Worm (Caenorhabditis elegans) whole organism, young adult: Measurements from ENCODE around the gene pqn-74.
A peak's percentile ranks its signal among the peaks of the same experiment; 100 is the strongest.

Experiments
- B0261.1 ChIP-seq: sonication (generic microtip); optimal IDR thresholded peaks from 2 replicates; lab custom pipeline; 2016; ENCODE audit warnings: mild to moderate bottlenecking, missing genetic modification characterization, moderate library complexity, missing compliant biosample characterization
- B0336.3 ChIP-seq: fragments of 200-800 bp; sonication (Bioruptor generic); IDR thresholded peaks from 2 replicates; pipeline ENCODE4 v1.3.6; 2022; ENCODE audit warnings: missing genetic modification characterization, missing compliant biosample characterization
- C17E4.6 ChIP-seq: fragments of 200-800 bp; sonication (Bioruptor generic); IDR thresholded peaks from 2 replicates; pipeline ENCODE4 v1.3.6; 2022; ENCODE audit warnings: missing genetic modification reagents, missing genetic modification characterization, missing compliant biosample characterization
- F33H1.4 ChIP-seq: fragments of 200-800 bp; sonication (Bioruptor generic); IDR thresholded peaks from 2 replicates; pipeline ENCODE4 v1.3.6; 2022; ENCODE audit warnings: missing genetic modification reagents, missing genetic modification characterization, missing compliant biosample characterization
- F49E8.2 ChIP-seq: sonication (generic microtip); optimal IDR thresholded peaks from 3 replicates; lab custom pipeline; 2017; ENCODE audit warnings: missing genetic modification characterization, mild to moderate bottlenecking, missing compliant biosample characterization, antibody characterized with exemption, moderate library complexity; ENCODE audit not compliant: insufficient read depth
- F52B5.7 ChIP-seq: sonication (generic microtip); optimal IDR thresholded peaks from 2 replicates; lab custom pipeline; 2016; ENCODE audit warnings: mild to moderate bottlenecking, missing genetic modification characterization, missing compliant biosample characterization
- Y53G8AR.9 ChIP-seq: fragments of 200-800 bp; sonication (Bioruptor generic); conservative IDR thresholded peaks from 2 replicates; pipeline ENCODE4 v1.3.6; 2022; ENCODE audit warnings: missing genetic modification reagents, missing genetic modification characterization, missing compliant biosample characterization
- ama-1 ChIP-seq, 3 experiments: fragments of 150-350 bp in 1 of 3; sonication (generic microtip) in 2 of 3; optimal IDR thresholded peaks; 2 replicates each; lab custom pipeline; 2014 to 2018; ENCODE audit warnings: missing biosample characterization in 2 of 3, missing genetic modification characterization in 2 of 3, missing genetic modification reagents in 2 of 3
- attf-6 ChIP-seq: fragments of 200-800 bp; sonication (Bioruptor generic); IDR thresholded peaks from 2 replicates; pipeline ENCODE4 v1.3.6; 2022; ENCODE audit warnings: missing genetic modification reagents, missing genetic modification characterization, missing compliant biosample characterization
- bed-2 ChIP-seq: fragments of 200-800 bp; sonication (Bioruptor generic); IDR thresholded peaks from 2 replicates; pipeline ENCODE4 v1.3.6; 2022; ENCODE audit warnings: missing genetic modification reagents, missing genetic modification characterization, missing compliant biosample characterization
- cebp-2 ChIP-seq: fragments of 200-800 bp; sonication (Bioruptor generic); IDR thresholded peaks from 2 replicates; pipeline ENCODE4 v1.3.6; 2022; ENCODE audit warnings: missing genetic modification characterization, missing compliant biosample characterization
- ceh-58 ChIP-seq: fragments of 200-800 bp; sonication (Bioruptor generic); IDR thresholded peaks from 2 replicates; pipeline ENCODE4 v1.3.6; 2022; ENCODE audit warnings: missing genetic modification characterization, missing compliant biosample characterization
- chd-7 ChIP-seq: sonication (generic microtip); optimal IDR thresholded peaks from 2 replicates; lab custom pipeline; 2016; ENCODE audit warnings: mild to moderate bottlenecking, missing genetic modification characterization, moderate library complexity, missing compliant biosample characterization
- die-1 ChIP-seq: sonication (generic microtip); optimal IDR thresholded peaks from 2 replicates; lab custom pipeline; 2016; ENCODE audit warnings: missing genotype, mild to moderate bottlenecking, missing genetic modification characterization, missing compliant biosample characterization
- dox-1 ChIP-seq: fragments of 200-800 bp; sonication (Bioruptor generic); IDR thresholded peaks from 2 replicates; pipeline ENCODE4 v1.3.6; 2022; ENCODE audit warnings: missing genetic modification reagents, missing genetic modification characterization, missing compliant biosample characterization
- egl-18 ChIP-seq: fragments of 200-800 bp; sonication (Bioruptor generic); IDR thresholded peaks from 2 replicates; pipeline ENCODE4 v1.3.6; 2022; ENCODE audit warnings: missing genetic modification reagents, missing genetic modification characterization, missing compliant biosample characterization
- ekl-4 ChIP-seq: fragments of 200-800 bp; sonication (Bioruptor generic); IDR thresholded peaks from 2 replicates; pipeline ENCODE4 v1.3.6; 2022; ENCODE audit warnings: missing genetic modification reagents, missing genetic modification characterization, missing compliant biosample characterization
- gei-17 ChIP-seq: fragments of 200-800 bp; sonication (Bioruptor generic); optimal IDR thresholded peaks from 2 replicates; lab custom pipeline; 2018; ENCODE audit warnings: mild to moderate bottlenecking, missing genetic modification characterization, missing compliant biosample characterization
- him-1 ChIP-seq: sonication (generic microtip); optimal IDR thresholded peaks from 2 replicates; lab custom pipeline; 2016; ENCODE audit warnings: missing genotype, missing genetic modification reagents, missing genetic modification characterization, missing compliant biosample characterization
- hmg-1.2 ChIP-seq: fragments of 200-800 bp; sonication (Bioruptor generic); IDR thresholded peaks from 2 replicates; pipeline ENCODE4 v1.3.6; 2022; ENCODE audit warnings: missing genetic modification reagents, missing genetic modification characterization, missing compliant biosample characterization
- hmg-20 ChIP-seq: fragments of 200-800 bp; sonication (Bioruptor generic); IDR thresholded peaks from 2 replicates; pipeline ENCODE4 v1.3.6; 2022; ENCODE audit warnings: missing genetic modification reagents, missing genetic modification characterization, missing compliant biosample characterization
- hrde-1 ChIP-seq: sonication (generic microtip); optimal IDR thresholded peaks from 2 replicates; lab custom pipeline; 2016; ENCODE audit warnings: missing genetic modification characterization, mild to moderate bottlenecking, missing compliant biosample characterization, moderate library complexity, missing genotype, missing genetic modification reagents, borderline replicate concordance
- hsf-1 ChIP-seq: fragments of 200-800 bp; sonication (Bioruptor generic); IDR thresholded peaks from 2 replicates; pipeline ENCODE4 v1.3.6; 2022; ENCODE audit warnings: missing genetic modification reagents, missing genetic modification characterization, missing compliant biosample characterization
- lag-1 ChIP-seq: fragments of 200-800 bp; sonication (Bioruptor generic); IDR thresholded peaks from 2 replicates; pipeline ENCODE4 v1.3.6; 2022; ENCODE audit warnings: missing genetic modification reagents, missing genetic modification characterization, missing compliant biosample characterization
- lin-40 ChIP-seq: sonication (generic microtip); optimal IDR thresholded peaks from 2 replicates; lab custom pipeline; 2016; ENCODE audit warnings: missing genetic modification characterization, mild to moderate bottlenecking, missing compliant biosample characterization, missing genotype, missing genetic modification reagents
- lsl-1 ChIP-seq: fragments of 200-800 bp; sonication (Bioruptor generic); optimal IDR thresholded peaks from 2 replicates; lab custom pipeline; 2018; ENCODE audit warnings: mild to moderate bottlenecking, missing genetic modification characterization, moderate library complexity, missing compliant biosample characterization
- madf-3 ChIP-seq: fragments of 200-800 bp; sonication (Bioruptor generic); IDR thresholded peaks from 2 replicates; pipeline ENCODE4 v1.3.6; 2022; ENCODE audit warnings: missing genetic modification reagents, missing genetic modification characterization, missing compliant biosample characterization
- mcd-1 ChIP-seq: fragments of 200-800 bp; sonication (Bioruptor generic); IDR thresholded peaks from 2 replicates; pipeline ENCODE4 v1.3.6; 2022; ENCODE audit warnings: missing genetic modification reagents, missing genetic modification characterization, missing compliant biosample characterization
- mel-28 ChIP-seq: sonication (generic microtip); optimal IDR thresholded peaks from 2 replicates; lab custom pipeline; 2016; ENCODE audit warnings: borderline replicate concordance, mild to moderate bottlenecking, missing genetic modification characterization, missing compliant biosample characterization
- mxl-1 ChIP-seq: sonication (generic microtip); optimal IDR thresholded peaks from 2 replicates; lab custom pipeline; 2016; ENCODE audit warnings: missing genetic modification characterization, missing compliant biosample characterization
- nfyb-1 ChIP-seq: fragments of 200-800 bp; sonication (Bioruptor generic); IDR thresholded peaks from 2 replicates; pipeline ENCODE4 v1.3.6; 2022; ENCODE audit warnings: missing genetic modification reagents, missing genetic modification characterization, missing compliant biosample characterization
- nhr-179 ChIP-seq: sonication (generic microtip); optimal IDR thresholded peaks from 2 replicates; lab custom pipeline; 2016; ENCODE audit warnings: mild to moderate bottlenecking, missing genetic modification characterization, missing compliant biosample characterization
- pbrm-1 ChIP-seq: fragments of 200-800 bp; sonication (Bioruptor generic); IDR thresholded peaks from 2 replicates; pipeline ENCODE4 v1.3.6; 2022; ENCODE audit warnings: missing genetic modification reagents, missing genetic modification characterization, missing compliant biosample characterization
- pha-4 ChIP-seq: fragments of 150-350 bp; sonication (generic microtip); optimal IDR thresholded peaks from 2 replicates; lab custom pipeline; 2014; ENCODE audit warnings: missing biosample characterization, missing genetic modification reagents, missing genetic modification characterization
- rcor-1 ChIP-seq: fragments of 200-800 bp; sonication (Bioruptor generic); IDR thresholded peaks from 2 replicates; pipeline ENCODE4 v1.3.6; 2022; ENCODE audit warnings: missing genetic modification reagents, missing genetic modification characterization, missing compliant biosample characterization
- rpc-1 ChIP-seq, 2 experiments: fragments of 150-350 bp in 1 of 2; sonication (generic microtip) in 1 of 2; optimal IDR thresholded peaks; 2 replicates each; lab custom pipeline; 2014 to 2018; ENCODE audit warnings: missing biosample characterization in 1 of 2, missing genetic modification characterization in 1 of 2, missing genetic modification reagents in 1 of 2, missing genotype in 1 of 2
- sdz-38 ChIP-seq: sonication (generic microtip); optimal IDR thresholded peaks from 2 replicates; lab custom pipeline; 2016; ENCODE audit warnings: missing genotype, missing genetic modification characterization, missing compliant biosample characterization
- snpc-4 ChIP-seq, 5 experiments: fragments of 150-350 bp in 1 of 5; sonication (generic microtip) in 4 of 5; optimal IDR thresholded peaks; 2 replicates each; lab custom pipeline; 2014 to 2018; ENCODE audit warnings: missing genetic modification characterization in 5 of 5, missing biosample characterization in 3 of 5, antibody characterized with exemption in 2 of 5, mild to moderate bottlenecking in 2 of 5, missing compliant biosample characterization in 2 of 5, missing genotype in 2 of 5, moderate library complexity in 2 of 5, missing genetic modification reagents in 1 of 5
- tbp1 ChIP-seq: fragments of 200-800 bp; sonication (Bioruptor generic); optimal IDR thresholded peaks from 2 replicates; lab custom pipeline; 2018; ENCODE audit warnings: mild to moderate bottlenecking, missing genetic modification characterization, missing compliant biosample characterization
- tbx-9 ChIP-seq: sonication (generic microtip); optimal IDR thresholded peaks from 2 replicates; lab custom pipeline; 2016; ENCODE audit warnings: borderline replicate concordance, missing genetic modification characterization, inconsistent platforms, missing compliant biosample characterization
- xnd-1 ChIP-seq: sonication (generic microtip); optimal IDR thresholded peaks from 2 replicates; lab custom pipeline; 2016; ENCODE audit warnings: missing genotype, missing genetic modification reagents, missing genetic modification characterization, missing compliant biosample characterization
- zfh-2 ChIP-seq: fragments of 200-800 bp; sonication (Bioruptor generic); conservative IDR thresholded peaks from 2 replicates; pipeline ENCODE4 v1.3.6; 2022; ENCODE audit warnings: missing genetic modification reagents, missing genetic modification characterization, missing compliant biosample characterization
- ztf-3 ChIP-seq: fragments of 200-800 bp; sonication (Bioruptor generic); optimal IDR thresholded peaks from 2 replicates; lab custom pipeline; 2018; ENCODE audit warnings: mild to moderate bottlenecking, missing genetic modification characterization, missing compliant biosample characterization

Gene pqn-74

ce11 chrIV:13358488-13358887 is 27.3 kb upstream of the pqn-74 start, which contains the start of gene W02A2.8:
Gene W02A2.8, minus strand, starts transcription at chrIV:13358588.
- TF ChIP-seq Y53G8AR.9 (GFP tag; lab: Robert Waterston, UW), result no peak
- no peak for TF ChIP-seq xnd-1 (tag; lab: Kevin White, UChicago)
- TF ChIP-seq die-1 (tag; lab: Kevin White, UChicago), result no peak
- no peak for TF ChIP-seq ama-1 (optimal IDR thresholded peaks at IDR 0.05; lab: Kevin White, UChicago)
- TF ChIP-seq ama-1 (GFP tag; optimal IDR thresholded peaks at IDR 0.05; lab: Kevin White, UChicago), result no peak
- no peak for TF ChIP-seq B0261.1
- no peak for TF ChIP-seq mcd-1 (GFP tag; lab: Robert Waterston, UW)
- no peak for TF ChIP-seq gei-17 (GFP tag; lab: Kevin White, UChicago)
- no peak for TF ChIP-seq nfyb-1
- TF ChIP-seq C17E4.6, result no peak
- TF ChIP-seq rpc-1 (optimal IDR thresholded peaks at IDR 0.05; lab: Kevin White, UChicago), result no peak
- TF ChIP-seq rpc-1 (tag; optimal IDR thresholded peaks at IDR 0.05; lab: Kevin White, UChicago), result no peak

- 0 out of 2 replicates have a peak, but pooled peaks have one; percentile 57 for TF ChIP-seq madf-3 (GFP tag; lab: Robert Waterston, UW)
- TF ChIP-seq lsl-1, result peak; percentile 4
- 0 out of 2 replicates have a peak, but pooled peaks have one; percentile 13 for TF ChIP-seq hmg-1.2
- TF ChIP-seq pbrm-1, result 0 out of 2 replicates have a peak, but pooled peaks have one; percentile 45
- peak; percentile 63 for TF ChIP-seq hsf-1 (GFP tag; lab: Robert Waterston, UW)
- TF ChIP-seq hrde-1 (tag; lab: Kevin White, UChicago), result peak; percentile 20
- TF ChIP-seq tbp1, result no peak
- TF ChIP-seq him-1 (tag; lab: Kevin White, UChicago), result peak; percentile 58
- no peak for TF ChIP-seq lin-40 (tag; lab: Kevin White, UChicago)
- TF ChIP-seq ekl-4 (GFP tag; lab: Robert Waterston, UW), result no peak; the same call in 1 of the 2 replicates
- TF ChIP-seq nhr-179 (tag; lab: Kevin White, UChicago), result no peak
- no peak for TF ChIP-seq egl-18 (GFP tag; lab: Robert Waterston, UW)
- peak; percentile 58; the same call in 1 of the 2 replicates for TF ChIP-seq cebp-2
- TF ChIP-seq hmg-20, result no peak
- TF ChIP-seq ama-1 (optimal IDR thresholded peaks at IDR 0.05; lab: Kevin White, UChicago), result no peak
- TF ChIP-seq ama-1 (GFP tag; optimal IDR thresholded peaks at IDR 0.05; lab: Kevin White, UChicago), result peak in 1 of 2 experiments; percentile 21
- no peak for TF ChIP-seq dox-1 (GFP tag; lab: Robert Waterston, UW)
- TF ChIP-seq mxl-1 (tag; lab: Kevin White, UChicago), result no peak
- no peak for TF ChIP-seq chd-7 (tag; lab: Kevin White, UChicago)
- no peak for TF ChIP-seq pha-4 (tag; lab: Kevin White, UChicago)
- no peak for TF ChIP-seq snpc-4 (GFP tag; optimal IDR thresholded peaks at IDR 0.05; lab: Kevin White, UChicago)
- TF ChIP-seq snpc-4 (tag; optimal IDR thresholded peaks at IDR 0.05; lab: Kevin White, UChicago), result peak in 1 of 4 experiments; percentile 44
- TF ChIP-seq tbx-9 (tag; lab: Kevin White, UChicago), result no peak
- TF ChIP-seq attf-6 (GFP tag; lab: Robert Waterston, UW), result peak; percentile 74
- no peak for TF ChIP-seq F49E8.2 (tag; lab: Kevin White, UChicago)
- TF ChIP-seq rpc-1 (optimal IDR thresholded peaks at IDR 0.05; lab: Kevin White, UChicago), result no peak
- TF ChIP-seq rpc-1 (tag; optimal IDR thresholded peaks at IDR 0.05; lab: Kevin White, UChicago), result no peak
- TF ChIP-seq mel-28, result no peak
- no peak for TF ChIP-seq sdz-38 (tag; lab: Kevin White, UChicago)
- TF ChIP-seq B0261.1, result no peak
- no peak for TF ChIP-seq ztf-3 (GFP tag; lab: Kevin White, UChicago)
- peak; percentile 24; the same call in 1 of the 2 replicates for TF ChIP-seq rcor-1 (GFP tag; lab: Robert Waterston, UW)
- TF ChIP-seq zfh-2 (GFP tag; lab: Robert Waterston, UW), result no peak
- TF ChIP-seq bed-2 (GFP tag; lab: Robert Waterston, UW), result no peak
- 0 out of 2 replicates have a peak, but pooled peaks have one; percentile 30 for TF ChIP-seq ceh-58 (GFP tag; lab: Robert Waterston, UW)
- TF ChIP-seq F52B5.7 (tag; lab: Kevin White, UChicago), result peak; percentile 15
- peak; percentile 57; the same call in 1 of the 2 replicates for TF ChIP-seq B0336.3 (GFP tag; lab: Robert Waterston, UW)
- no peak for TF ChIP-seq lag-1 (GFP tag; lab: Robert Waterston, UW)
- 0 out of 2 replicates have a peak, but pooled peaks have one; percentile 8 for TF ChIP-seq F33H1.4 (GFP tag; lab: Robert Waterston, UW)
These were observed 24.8 kb upstream of the pqn-74 start for ce11 chrIV:13356005-13356404.
